Fruit fly (Drosophila melanogaster) whole organism, pupa: Measurements from ENCODE around the gene Bap111.

Experiments used
- CG10348 ChIP-seq: fragments of 200-800 bp; sonication (Bioruptor generic); IDR thresholded peaks from 2 replicates; pipeline ENCODE4 v1.3.6; 2022; ENCODE audit warnings: missing biosample characterization, missing genetic modification characterization
- CG12605 ChIP-seq: fragments of 200-800 bp; sonication (Bioruptor generic); IDR thresholded peaks from 2 replicates; pipeline ENCODE4 v1.3.6; 2022; ENCODE audit warnings: missing biosample characterization, missing genetic modification characterization
- CG13204 ChIP-seq: fragments of 200-800 bp; sonication (Bioruptor generic); optimal IDR thresholded peaks from 2 replicates; lab custom pipeline; 2018; ENCODE audit warnings: missing biosample characterization, mild to moderate bottlenecking, missing genetic modification characterization, moderate library complexity
- CG14655 ChIP-seq: fragments of 200-800 bp; sonication (Bioruptor generic); optimal IDR thresholded peaks from 3 replicates; lab custom pipeline; 2017; ENCODE audit warnings: mild to moderate bottlenecking, missing biosample characterization, missing genetic modification reagents, missing genetic modification characterization
- CG15710 ChIP-seq: fragments of 200-800 bp; sonication (Bioruptor generic); optimal IDR thresholded peaks from 2 replicates; lab custom pipeline; 2018; ENCODE audit warnings: missing biosample characterization, mild to moderate bottlenecking, missing genetic modification characterization, moderate library complexity
- CG4496 ChIP-seq: fragments of 200-800 bp; sonication (Bioruptor generic); IDR thresholded peaks from 3 replicates; pipeline ENCODE4 v1.3.6; 2022; ENCODE audit warnings: missing biosample characterization, missing genetic modification characterization
- CG8159 ChIP-seq: fragments of 200-800 bp; sonication (Bioruptor generic); optimal IDR thresholded peaks from 3 replicates; lab custom pipeline; 2018; ENCODE audit warnings: missing biosample characterization, mild to moderate bottlenecking, missing genetic modification characterization, moderate library complexity
- Ets98B ChIP-seq: fragments of 200-800 bp; sonication (Bioruptor generic); IDR thresholded peaks from 2 replicates; pipeline ENCODE4 v1.3.6; 2022; ENCODE audit warnings: missing biosample characterization, missing genetic modification characterization
- Snoo ChIP-seq: fragments of 200-800 bp; sonication (Bioruptor generic); optimal IDR thresholded peaks from 3 replicates; lab custom pipeline; 2017; ENCODE audit warnings: missing biosample characterization, mild to moderate bottlenecking, missing genetic modification characterization, inconsistent platforms

- no peak for TF ChIP-seq CG12605 (GFP tag; lab: Robert Waterston, UW)
- TF ChIP-seq CG15710 (tag; lab: Kevin White, UChicago), result no peak
- no peak for TF ChIP-seq Ets98B (GFP tag; lab: Robert Waterston, UW)
- TF ChIP-seq CG10348 (GFP tag; lab: Robert Waterston, UW), result no peak
- TF ChIP-seq CG13204 (GFP tag; lab: Kevin White, UChicago), result no peak
- TF ChIP-seq Snoo, result no peak
- TF ChIP-seq CG4496 (GFP tag; lab: Robert Waterston, UW), result no peak
- TF ChIP-seq CG14655, result no peak
- TF ChIP-seq CG8159, result no peak
Measured at dm6 chrX:9132589-9133237, 16.4 kb upstream of the Bap111 start.
